Fruit fly (Drosophila melanogaster): ENCODE measurements around the gene CG7148.

Gene CG7148

dm6 chr3L:21880398-21880810 is 48.4 kb upstream of the CG7148 start (continued):
- TF ChIP-seq unpg (GFP tag; optimal IDR thresholded peaks at IDR 0.05) (peak; percentile 96), sqz (GFP tag; optimal IDR thresholded peaks at IDR 0.05) (peak; percentile 48), CG3726 (GFP tag; IDR thresholded peaks at IDR 0.05) (peak; percentile 98), nmo (GFP tag; optimal IDR thresholded peaks at IDR 0.05) (peak; percentile 98), CG1792 (GFP tag; optimal IDR thresholded peaks at IDR 0.05) (peak; percentile 94), sr (GFP tag; IDR thresholded peaks at IDR 0.05) (peak; percentile 93), CG17829 (tag; optimal IDR thresholded peaks at IDR 0.05) (peak; percentile 97), az2 (GFP tag; optimal IDR thresholded peaks at IDR 0.05) (peak; percentile 98), Ptx1 (GFP tag; IDR thresholded peaks at IDR 0.05) (peak; percentile 99), Six4 (GFP tag; optimal IDR thresholded peaks at IDR 0.05) (peak; percentile 98), lab (GFP tag; optimal IDR thresholded peaks at IDR 0.05) (peak; percentile 97), inv (GFP tag; IDR thresholded peaks at IDR 0.05; ENCODE audit: partially characterized antibody) (peak; percentile 43; the same call in 1 of the 2 replicates), cg (GFP tag; optimal IDR thresholded peaks at IDR 0.05) (peak; percentile 84), CG15073 (GFP tag; optimal IDR thresholded peaks at IDR 0.05) (peak; percentile 83), B-H2 (GFP tag; optimal IDR thresholded peaks at IDR 0.05) (peak; percentile 31), ken (GFP tag; IDR thresholded peaks at IDR 0.05) (peak; percentile 99), CG2889 (GFP tag; IDR thresholded peaks at IDR 0.05) (peak; percentile 97), tin (GFP tag; optimal IDR thresholded peaks at IDR 0.05) (peak; percentile 98), fd3F (GFP tag; optimal IDR thresholded peaks at IDR 0.05) (peak; percentile 93), CG4424 (GFP tag; optimal IDR thresholded peaks at IDR 0.05) (peak; percentile 97), fd64A (GFP tag; optimal IDR thresholded peaks at IDR 0.05) (peak; percentile 92), CG11560 (tag; IDR thresholded peaks at IDR 0.05) (peak; percentile 89), CG8281 (tag; optimal IDR thresholded peaks at IDR 0.05) (peak; percentile 78), so (GFP tag; IDR thresholded peaks at IDR 0.05) (peak; percentile 95), Kr (GFP tag; optimal IDR thresholded peaks at IDR 0.05) (peak; percentile 66), ERR (GFP tag; optimal IDR thresholded peaks at IDR 0.05) (peak; percentile 95), sob (GFP tag; IDR thresholded peaks at IDR 0.05) (peak; percentile 97), hth (optimal IDR thresholded peaks at IDR 0.05) (no peak), fru (optimal IDR thresholded peaks at IDR 0.05) (no peak), Dek (tag; optimal IDR thresholded peaks at IDR 0.05) (peak; percentile 93), pho (GFP tag; optimal IDR thresholded peaks at IDR 0.05) (peak; percentile 97), CG1233 (GFP tag; optimal IDR thresholded peaks at IDR 0.05) (peak; percentile 94), Hmx (GFP tag; optimal IDR thresholded peaks at IDR 0.05) (peak; percentile 72), CG2202 (tag; optimal IDR thresholded peaks at IDR 0.05) (peak; percentile 96), croc (GFP tag; conservative IDR thresholded peaks at IDR 0.05) (peak; percentile 97), CG14014 (GFP tag; IDR thresholded peaks at IDR 0.05) (peak; percentile 98), YL-1 (GFP tag; optimal IDR thresholded peaks at IDR 0.05) (peak; percentile 85), ash1 (GFP tag; optimal IDR thresholded peaks at IDR 0.05) (peak; percentile 74), CG12236 (GFP tag; optimal IDR thresholded peaks at IDR 0.05) (peak; percentile 96), ato (GFP tag; IDR thresholded peaks at IDR 0.05; ENCODE audit: partially characterized antibody) (no peak), CrebB (tag; optimal IDR thresholded peaks at IDR 0.05) (peak; percentile 94), bab2 (GFP tag; optimal IDR thresholded peaks at IDR 0.05) (peak; percentile 98), gem (tag; optimal IDR thresholded peaks at IDR 0.05) (peak; percentile 97), Sox100B (GFP tag; optimal IDR thresholded peaks at IDR 0.05) (peak; percentile 87), oc (tag; optimal IDR thresholded peaks at IDR 0.05) (peak; percentile 97), sug (tag; optimal IDR thresholded peaks at IDR 0.05) (peak; percentile 75), CG15514 (GFP tag; optimal IDR thresholded peaks at IDR 0.05) (peak; percentile 87), CG8089 (GFP tag; optimal IDR thresholded peaks at IDR 0.05) (peak; percentile 98), ham (GFP tag; IDR thresholded peaks at IDR 0.05) (peak; percentile 95), CG17328 (GFP tag; IDR thresholded peaks at IDR 0.05) (peak; percentile 99), CG8290 (GFP tag; optimal IDR thresholded peaks at IDR 0.05) (peak; percentile 93), CG8290 (tag; optimal IDR thresholded peaks at IDR 0.05) (peak; percentile 69 to 99)
